Worm (Caenorhabditis elegans) whole organism, dauer: ENCODE data around the gene tald-1.

Source experiments
- unc-62 ChIP-seq: sonication (generic microtip); optimal IDR thresholded peaks from 2 replicates; lab custom pipeline; 2017; ENCODE audit warnings: missing biosample characterization, missing genetic modification reagents, missing genetic modification characterization

Gene tald-1

DNA sequence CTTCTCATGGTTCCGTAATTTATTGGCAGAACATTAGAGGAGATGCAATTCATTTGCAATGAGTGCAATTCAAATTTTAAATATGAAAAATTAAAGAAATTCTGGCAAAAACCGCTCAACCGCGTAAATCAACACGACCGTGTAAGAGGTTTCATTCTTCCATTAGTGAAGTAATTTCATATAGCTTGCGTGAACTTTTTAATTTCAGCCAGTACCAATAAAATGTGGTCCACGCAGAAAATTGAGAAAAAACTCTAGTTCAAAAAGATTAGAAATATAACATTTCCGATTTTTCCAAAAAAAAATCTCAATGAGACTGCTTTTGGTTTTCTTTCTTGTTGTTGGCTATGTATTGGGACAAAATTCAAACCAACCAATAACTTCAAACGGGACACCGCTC lies 35.6 kb downstream of the tald-1 start, which contains the start of gene clec-175:
TSS of gene clec-175 (plus strand) at position 301 of the 400 bp plus-strand sequence.
- no peak for TF ChIP-seq unc-62 (GFP tag; lab: Kevin White, UChicago)

DNA sequence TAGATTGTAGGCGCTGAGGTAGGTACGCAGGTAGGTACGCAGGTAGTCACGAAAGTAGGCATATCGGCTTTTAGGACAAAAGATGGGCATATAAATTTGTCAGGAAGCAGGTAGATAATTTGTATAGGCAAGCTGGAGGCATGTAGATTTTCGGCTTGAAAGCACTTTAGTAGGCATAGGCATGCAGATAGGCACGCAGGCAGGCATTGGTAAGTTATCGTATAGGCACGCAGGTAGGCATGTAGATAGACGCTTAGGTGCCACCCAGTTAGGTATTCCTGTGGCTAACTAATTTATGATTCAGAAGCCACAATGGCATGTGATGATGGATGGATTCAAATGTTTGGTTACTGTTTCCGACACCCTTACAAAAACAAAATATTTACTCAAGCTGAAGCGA lies 36.6 kb downstream of the tald-1 start:
- TF ChIP-seq unc-62 (GFP tag; lab: Kevin White, UChicago) = no peak

DNA sequence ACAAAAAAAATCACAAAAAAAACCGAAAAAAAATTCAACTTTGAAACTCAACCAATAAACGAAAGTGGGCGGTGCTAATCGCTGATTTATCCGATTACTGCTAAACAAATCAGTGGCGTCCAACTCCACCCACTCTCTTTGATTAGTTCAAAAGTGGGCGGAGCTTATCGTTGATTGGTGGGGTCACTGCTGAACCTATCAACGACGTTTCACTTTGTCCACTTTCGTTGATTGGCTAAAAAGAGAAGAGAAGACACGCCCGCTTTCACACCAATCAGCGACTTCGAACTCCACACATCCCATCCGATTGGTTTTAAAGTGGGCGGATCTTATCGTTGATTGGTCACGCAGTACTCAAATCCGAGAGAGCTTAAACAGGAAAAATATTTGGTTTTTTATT lies 37.4 kb downstream of the tald-1 start:
- TF ChIP-seq unc-62 (GFP tag; lab: Kevin White, UChicago) = no peak

DNA sequence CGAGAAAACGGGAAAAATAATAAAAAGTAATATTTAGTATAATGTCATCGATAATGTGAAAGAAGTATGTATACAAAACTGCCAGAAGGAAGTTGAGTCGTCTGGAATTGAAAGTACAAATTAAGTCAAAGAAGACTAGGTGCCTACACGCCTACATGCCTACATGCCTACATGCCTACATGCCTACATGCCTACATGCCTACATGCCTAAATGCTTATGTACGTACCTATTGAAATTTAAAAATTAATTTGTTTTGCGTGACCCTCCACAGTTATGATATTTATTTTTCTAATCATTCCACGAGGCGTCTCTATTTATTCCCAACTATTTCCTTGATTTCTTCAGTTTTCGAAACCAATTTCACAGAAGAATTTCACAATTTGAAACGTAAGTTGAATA lies 43.5 kb downstream of the tald-1 start, which contains the start of the genes str-185 and R08C7.5:
TSS of gene str-185 (minus strand) at position 101 of the 400 bp plus-strand sequence.
TSS of gene R08C7.5 (plus strand) at position 329 of the 400 bp plus-strand sequence.
- no peak for TF ChIP-seq unc-62 (GFP tag; lab: Kevin White, UChicago)

DNA sequence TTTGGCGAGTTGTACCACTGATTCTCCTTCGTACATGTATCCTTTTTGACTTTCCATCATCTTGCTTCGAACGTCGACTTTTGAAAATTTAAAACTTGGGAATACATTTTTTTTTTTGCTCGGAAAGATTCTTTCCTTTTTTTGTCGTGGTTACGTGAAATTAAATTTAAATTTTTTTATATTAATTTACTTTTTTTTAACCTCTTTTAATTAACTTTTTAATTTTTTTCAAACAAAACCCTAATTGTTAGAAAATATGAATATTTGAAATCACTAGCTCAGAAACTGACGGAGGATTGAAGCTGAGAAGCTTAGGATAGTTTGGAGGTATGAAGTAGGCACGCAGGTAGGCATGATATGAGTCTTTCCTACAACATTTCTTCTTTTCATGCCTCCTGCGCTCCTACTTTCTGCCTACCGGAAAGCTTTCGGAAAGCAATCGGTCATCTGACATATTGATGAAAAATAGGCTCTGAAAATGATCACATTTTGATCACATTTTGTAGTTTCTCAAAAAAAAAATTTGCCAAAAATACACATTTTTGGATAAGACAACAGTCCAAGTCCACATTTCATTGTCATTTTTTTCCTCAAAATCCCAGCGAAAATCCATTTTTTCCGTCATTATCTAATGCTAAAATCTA lies 48.1 kb downstream of the tald-1 start, which contains the start of the genes R08C7.8 and R08C7.4:
TSS of gene R08C7.8 (minus strand) at position 101 of the 644 bp plus-strand sequence.
TSS of gene R08C7.4 (plus strand) at position 594 of the 644 bp plus-strand sequence.
- no peak for TF ChIP-seq unc-62 (GFP tag; lab: Kevin White, UChicago)

DNA sequence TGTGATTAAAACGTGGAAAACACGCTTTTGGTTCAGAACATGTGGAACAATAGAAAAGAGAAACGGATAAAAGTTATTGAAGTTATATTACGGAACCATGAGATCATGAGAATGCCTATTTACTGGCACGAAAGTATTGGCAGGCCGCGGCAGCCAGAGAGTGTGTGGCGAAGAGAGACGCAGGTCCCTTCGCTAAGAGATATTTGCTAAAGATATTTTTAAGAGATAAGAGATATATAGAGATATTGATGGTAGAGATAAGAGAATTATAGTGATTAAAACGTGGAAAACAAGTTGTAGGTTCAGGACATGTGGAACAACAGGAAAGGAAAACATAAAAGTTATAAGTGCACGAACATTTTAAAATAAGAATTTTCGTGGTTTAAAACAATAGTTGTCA lies 51.4 kb downstream of the tald-1 start:
- no peak for TF ChIP-seq unc-62 (GFP tag; lab: Kevin White, UChicago)
